Worm (Caenorhabditis elegans) whole organism, mixed stage, embryonic: Measurements from ENCODE around the gene sluh-7.

Experiments used
- M03D4.4 ChIP-seq: sonication (generic microtip); optimal IDR thresholded peaks from 2 replicates; lab custom pipeline; 2017; ENCODE audit warnings: mild to moderate bottlenecking, missing genetic modification characterization, missing compliant biosample characterization
- bed-3 ChIP-seq: fragments of 200-800 bp; sonication (Bioruptor generic); optimal IDR thresholded peaks from 3 replicates; lab custom pipeline; 2018; ENCODE audit warnings: mild to moderate bottlenecking, missing genetic modification characterization, moderate library complexity, missing compliant biosample characterization
- blmp-1 ChIP-seq: fragments of 150-350 bp; optimal IDR thresholded peaks from 2 replicates; lab custom pipeline; 2014; ENCODE audit warnings: missing biosample characterization, missing genetic modification characterization
- ceh-39 ChIP-seq: fragments of 150-350 bp; optimal IDR thresholded peaks from 2 replicates; lab custom pipeline; 2014; ENCODE audit warnings: missing biosample characterization, missing genetic modification characterization
- ceh-43 ChIP-seq: fragments of 200-800 bp; sonication (Bioruptor generic); optimal IDR thresholded peaks from 2 replicates; lab custom pipeline; 2018; ENCODE audit warnings: mild to moderate bottlenecking, missing genetic modification characterization, moderate library complexity, missing compliant biosample characterization
- ceh-83 ChIP-seq: fragments of 200-800 bp; sonication (Bioruptor generic); optimal IDR thresholded peaks from 2 replicates; lab custom pipeline; 2018; ENCODE audit warnings: mild to moderate bottlenecking, missing genetic modification characterization, missing compliant biosample characterization
- ces-1 ChIP-seq: fragments of 150-350 bp; optimal IDR thresholded peaks from 2 replicates; lab custom pipeline; 2014; ENCODE audit warnings: missing biosample characterization, missing genetic modification reagents, missing genetic modification characterization
- drap-1 ChIP-seq: fragments of 200-800 bp; sonication (Bioruptor generic); optimal IDR thresholded peaks from 3 replicates; lab custom pipeline; 2018; ENCODE audit warnings: mild to moderate bottlenecking, missing genetic modification characterization, missing compliant biosample characterization
- elt-1 ChIP-seq: sonication (generic microtip); optimal IDR thresholded peaks from 2 replicates; lab custom pipeline; 2017; ENCODE audit warnings: missing genetic modification characterization, mild to moderate bottlenecking, missing compliant biosample characterization, antibody characterized with exemption, moderate library complexity, borderline replicate concordance; ENCODE audit not compliant: insufficient read depth
- elt-3 ChIP-seq: fragments of 150-350 bp; optimal IDR thresholded peaks from 2 replicates; lab custom pipeline; 2014; ENCODE audit warnings: missing biosample characterization, missing genetic modification characterization
- flh-1 ChIP-seq: fragments of 200-800 bp; sonication (Bioruptor generic); optimal IDR thresholded peaks from 2 replicates; lab custom pipeline; 2018; ENCODE audit warnings: mild to moderate bottlenecking, missing genetic modification characterization, moderate library complexity, missing compliant biosample characterization
- ham-2 ChIP-seq: fragments of 200-800 bp; sonication (Bioruptor generic); optimal IDR thresholded peaks from 2 replicates; lab custom pipeline; 2018; ENCODE audit warnings: mild to moderate bottlenecking, missing genetic modification characterization, missing compliant biosample characterization
- hlh-1 ChIP-seq: fragments of 150-350 bp; optimal IDR thresholded peaks from 2 replicates; lab custom pipeline; 2014; ENCODE audit warnings: missing biosample characterization, missing genetic modification reagents, missing genetic modification characterization
- lin-13 ChIP-seq: fragments of 150-350 bp; optimal IDR thresholded peaks from 2 replicates; lab custom pipeline; 2014; ENCODE audit warnings: missing biosample characterization, missing genetic modification characterization
- lin-32 ChIP-seq: fragments of 200-800 bp; sonication (Bioruptor generic); optimal IDR thresholded peaks from 2 replicates; lab custom pipeline; 2018; ENCODE audit warnings: mild to moderate bottlenecking, missing genetic modification characterization, missing compliant biosample characterization
- lsy-2 ChIP-seq: fragments of 150-350 bp; optimal IDR thresholded peaks from 2 replicates; lab custom pipeline; 2014; ENCODE audit warnings: missing biosample characterization, missing genetic modification characterization
- mab-5 ChIP-seq: fragments of 150-350 bp; optimal IDR thresholded peaks from 2 replicates; lab custom pipeline; 2014; ENCODE audit warnings: missing biosample characterization, missing genetic modification characterization
- mep-1 ChIP-seq: fragments of 150-350 bp; optimal IDR thresholded peaks from 2 replicates; lab custom pipeline; 2017; ENCODE audit warnings: missing biosample characterization, missing genetic modification reagents, missing genetic modification characterization, inconsistent platforms
- mls-2 ChIP-seq: sonication (generic microtip); optimal IDR thresholded peaks from 2 replicates; lab custom pipeline; 2016; ENCODE audit warnings: mild to moderate bottlenecking, missing genetic modification characterization, moderate library complexity, missing compliant biosample characterization
- nhr-12 ChIP-seq: fragments of 150-350 bp; optimal IDR thresholded peaks from 2 replicates; lab custom pipeline; 2014; ENCODE audit warnings: missing biosample characterization, missing genetic modification characterization
- nhr-2 ChIP-seq: fragments of 150-350 bp; optimal IDR thresholded peaks from 2 replicates; lab custom pipeline; 2014; ENCODE audit warnings: missing biosample characterization, missing genetic modification characterization
- nhr-237 ChIP-seq: fragments of 150-350 bp; optimal IDR thresholded peaks from 2 replicates; lab custom pipeline; 2014; ENCODE audit warnings: missing biosample characterization, missing genetic modification characterization
- nhr-28 ChIP-seq: fragments of 150-350 bp; optimal IDR thresholded peaks from 2 replicates; lab custom pipeline; 2014; ENCODE audit warnings: missing biosample characterization, missing genetic modification characterization
- nhr-76 ChIP-seq: sonication (generic microtip); optimal IDR thresholded peaks from 2 replicates; lab custom pipeline; 2017; ENCODE audit warnings: missing biosample characterization, missing genetic modification characterization
- pha-4 ChIP-seq: fragments of 150-350 bp; optimal IDR thresholded peaks from 2 replicates; lab custom pipeline; 2018; ENCODE audit warnings: missing biosample characterization, missing genetic modification reagents, missing genetic modification characterization
- snpc-4 ChIP-seq: fragments of 150-350 bp; optimal IDR thresholded peaks from 2 replicates; lab custom pipeline; 2014; ENCODE audit warnings: missing biosample characterization, missing genetic modification characterization
- sptf-1 ChIP-seq: sonication (generic microtip); optimal IDR thresholded peaks from 2 replicates; lab custom pipeline; 2017; ENCODE audit warnings: mild to moderate bottlenecking, missing genetic modification characterization, moderate library complexity, missing compliant biosample characterization
- tbx-8 ChIP-seq: fragments of 200-800 bp; sonication (Bioruptor generic); optimal IDR thresholded peaks from 2 replicates; lab custom pipeline; 2018; ENCODE audit warnings: mild to moderate bottlenecking, missing genetic modification characterization, moderate library complexity, missing compliant biosample characterization
- unc-120 ChIP-seq: sonication (generic microtip); optimal IDR thresholded peaks from 2 replicates; lab custom pipeline; 2017; ENCODE audit warnings: missing genetic modification characterization, missing compliant biosample characterization; ENCODE audit not compliant: poor library complexity, severe bottlenecking
- unc-39 ChIP-seq: fragments of 150-350 bp; optimal IDR thresholded peaks from 2 replicates; lab custom pipeline; 2014; ENCODE audit warnings: missing biosample characterization, missing genetic modification characterization
- unc-62 ChIP-seq: fragments of 150-350 bp; optimal IDR thresholded peaks from 2 replicates; lab custom pipeline; 2014; ENCODE audit warnings: missing biosample characterization, missing genetic modification reagents, missing genetic modification characterization
- zip-8 ChIP-seq: fragments of 150-350 bp; optimal IDR thresholded peaks from 2 replicates; lab custom pipeline; 2014; ENCODE audit warnings: missing biosample characterization, missing genetic modification characterization

sluh-7 gene

DNA sequence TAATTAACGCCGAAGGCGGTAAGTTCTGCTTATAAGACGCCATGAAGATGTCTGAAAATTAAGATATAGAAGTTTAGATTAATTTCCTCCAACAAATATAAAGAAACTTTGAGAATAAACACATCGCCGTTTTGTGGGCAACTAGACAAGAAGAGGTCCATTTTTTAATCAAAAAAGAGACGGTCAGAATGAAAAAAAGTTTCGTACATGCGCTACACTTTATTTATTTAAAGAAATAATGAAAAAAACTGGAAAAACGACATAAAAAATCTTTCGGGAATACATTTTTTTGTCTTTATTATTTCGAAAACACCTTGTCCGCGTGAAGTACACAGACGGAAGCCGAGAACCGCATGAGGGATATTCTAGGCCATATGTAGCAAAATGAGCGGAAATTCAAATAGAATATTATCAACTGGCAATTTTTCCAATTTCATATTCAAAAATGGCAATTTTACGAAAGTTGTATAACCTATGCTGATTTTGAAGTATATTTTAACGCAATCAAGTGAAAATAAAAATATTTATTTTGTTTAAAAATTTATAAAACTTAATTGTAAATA is at the start of gene sluh-7:
TSS of gene sluh-7 (minus strand) at position 51 of the 563 bp plus-strand sequence.
- TF ChIP-seq lin-13 (tag; lab: Kevin White, UChicago): peak; percentile 29
- no peak for TF ChIP-seq elt-3 (tag; lab: Kevin White, UChicago)
- no peak for TF ChIP-seq nhr-2 (tag; lab: Kevin White, UChicago)
- TF ChIP-seq nhr-237 (tag; lab: Kevin White, UChicago): peak; percentile 62
- TF ChIP-seq hlh-1: peak; percentile 1
- peak; percentile 49 for TF ChIP-seq pha-4
- TF ChIP-seq ces-1 (GFP tag; lab: Kevin White, UChicago): peak; percentile 55
- TF ChIP-seq nhr-76 (tag; lab: Kevin White, UChicago): no peak
- TF ChIP-seq nhr-12 (tag; lab: Kevin White, UChicago): no peak
- TF ChIP-seq M03D4.4 (tag; lab: Kevin White, UChicago): no peak
- no peak for TF ChIP-seq bed-3 (GFP tag; lab: Kevin White, UChicago)
- no peak for TF ChIP-seq nhr-28 (tag; lab: Kevin White, UChicago)
- peak; percentile 66 for TF ChIP-seq sptf-1 (tag; lab: Kevin White, UChicago)
- no peak for TF ChIP-seq elt-1
- no peak for TF ChIP-seq snpc-4 (tag; lab: Kevin White, UChicago)
- TF ChIP-seq lsy-2 (tag; lab: Kevin White, UChicago): peak; percentile 72
- peak; percentile 5 for TF ChIP-seq ceh-83 (GFP tag; lab: Kevin White, UChicago)
- TF ChIP-seq ceh-43 (GFP tag; lab: Kevin White, UChicago): no peak
- no peak for TF ChIP-seq ham-2 (GFP tag; lab: Kevin White, UChicago)
- no peak for TF ChIP-seq zip-8 (tag; lab: Kevin White, UChicago)
- TF ChIP-seq blmp-1 (tag; lab: Kevin White, UChicago): no peak
- peak; percentile 44 for TF ChIP-seq unc-120 (tag; lab: Kevin White, UChicago)
- TF ChIP-seq ceh-39: peak; percentile 42
- no peak for TF ChIP-seq drap-1 (GFP tag; lab: Kevin White, UChicago)
- TF ChIP-seq unc-62 (GFP tag; lab: Kevin White, UChicago): no peak
- peak; percentile 22 for TF ChIP-seq mep-1

DNA sequence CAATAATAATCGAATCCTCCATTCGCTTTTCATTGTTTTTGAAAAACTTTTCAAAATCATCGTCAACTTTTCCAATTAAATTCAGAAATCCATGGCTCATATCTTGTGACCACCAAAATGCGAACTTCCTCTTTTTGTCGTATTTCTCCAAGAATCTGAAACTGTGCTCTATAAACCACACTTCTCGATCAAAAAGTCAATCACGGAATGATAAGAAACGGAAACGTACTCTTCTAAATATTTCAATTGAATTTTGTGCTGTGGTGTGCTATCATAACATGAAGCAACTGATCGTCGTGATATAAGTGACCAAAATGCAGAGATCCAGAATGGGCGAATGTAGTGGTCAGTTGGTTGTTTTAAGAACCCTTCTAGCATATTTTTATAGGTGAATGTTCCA is 49.1 kb upstream of the sluh-7 start:
- TF ChIP-seq tbx-8 (GFP tag; lab: Kevin White, UChicago) (no peak), unc-62 (GFP tag; lab: Kevin White, UChicago) (no peak), mab-5 (tag; lab: Kevin White, UChicago) (no peak), lin-32 (GFP tag; lab: Kevin White, UChicago) (no peak), sptf-1 (tag; lab: Kevin White, UChicago) (no peak), zip-8 (tag; lab: Kevin White, UChicago) (no peak), nhr-12 (tag; lab: Kevin White, UChicago) (no peak), mls-2 (tag; lab: Kevin White, UChicago) (no peak), pha-4 (no peak), M03D4.4 (tag; lab: Kevin White, UChicago) (no peak), unc-120 (tag; lab: Kevin White, UChicago) (no peak), blmp-1 (tag; lab: Kevin White, UChicago) (no peak), lsy-2 (tag; lab: Kevin White, UChicago) (no peak), flh-1 (no peak), lin-13 (tag; lab: Kevin White, UChicago) (no peak)

ce11 chrV:10402804-10403203 is 47.2 kb upstream of the sluh-7 start, which contains the start of gene F15H10.8:
F15H10.8 (minus strand) TSS chrV:10402904.
- TF ChIP-seq nhr-2 (tag; lab: Kevin White, UChicago) (no peak), lin-32 (GFP tag; lab: Kevin White, UChicago) (no peak), nhr-237 (tag; lab: Kevin White, UChicago) (no peak), unc-62 (GFP tag; lab: Kevin White, UChicago) (no peak), hlh-1 (no peak), ceh-39 (no peak), drap-1 (GFP tag; lab: Kevin White, UChicago) (no peak)

DNA sequence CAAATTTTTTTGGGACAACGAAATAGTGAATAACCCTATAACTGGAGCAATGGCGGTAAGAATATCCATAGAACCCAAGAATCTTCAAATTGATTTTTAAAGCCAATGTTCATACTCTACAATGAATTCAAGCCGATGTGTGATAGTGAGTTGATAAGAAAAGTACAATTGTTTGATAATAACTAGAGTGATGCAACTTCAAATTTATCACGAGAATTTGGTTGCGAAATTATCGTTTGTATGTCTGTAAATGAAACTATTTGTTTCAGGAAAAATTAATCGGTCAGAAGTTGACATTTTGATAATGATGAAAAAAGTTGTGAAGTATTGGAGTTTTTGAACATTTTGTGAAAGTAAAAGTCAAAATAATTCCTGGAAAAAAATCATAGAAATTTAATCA is 43.7 kb upstream of the sluh-7 start:
- no peak for TF ChIP-seq zip-8 (tag; lab: Kevin White, UChicago)
- TF ChIP-seq nhr-76 (tag; lab: Kevin White, UChicago): no peak
- no peak for TF ChIP-seq M03D4.4 (tag; lab: Kevin White, UChicago)
- TF ChIP-seq hlh-1: no peak
- TF ChIP-seq lin-13 (tag; lab: Kevin White, UChicago): no peak
- TF ChIP-seq snpc-4 (tag; lab: Kevin White, UChicago): no peak
- TF ChIP-seq unc-39 (tag; lab: Kevin White, UChicago): no peak
- no peak for TF ChIP-seq elt-1
- no peak for TF ChIP-seq nhr-28 (tag; lab: Kevin White, UChicago)
- no peak for TF ChIP-seq tbx-8 (GFP tag; lab: Kevin White, UChicago)
- no peak for TF ChIP-seq bed-3 (GFP tag; lab: Kevin White, UChicago)
- TF ChIP-seq sptf-1 (tag; lab: Kevin White, UChicago): no peak
- TF ChIP-seq mls-2 (tag; lab: Kevin White, UChicago): no peak
- TF ChIP-seq flh-1: no peak
- TF ChIP-seq nhr-2 (tag; lab: Kevin White, UChicago): no peak
- TF ChIP-seq nhr-237 (tag; lab: Kevin White, UChicago): no peak
- no peak for TF ChIP-seq nhr-12 (tag; lab: Kevin White, UChicago)
